Worm (Caenorhabditis elegans): ENCODE data around the gene F58E2.2.
A peak's percentile ranks its signal among the peaks of the same experiment; 100 is the strongest.

Gene F58E2.2

ce11 chrIV:3493310-3493709 is 23.5 kb downstream of the F58E2.2 start, which contains the start of gene srz-79:
TSS of gene srz-79 (plus strand) at chrIV:3493610.
- TF ChIP-seq unc-120 (tag; optimal IDR thresholded peaks at IDR 0.05; ENCODE audit: poor library complexity, severe bottlenecking) (no peak), mab-5 (tag; optimal IDR thresholded peaks at IDR 0.05) (no peak), ztf-11 (tag; optimal IDR thresholded peaks at IDR 0.05) (no peak), blmp-1 (tag; optimal IDR thresholded peaks at IDR 0.05) (no peak), tbx-8 (GFP tag; optimal IDR thresholded peaks at IDR 0.05) (no peak), mep-1 (tag; optimal IDR thresholded peaks at IDR 0.05) (no peak), snpc-4 (tag; optimal IDR thresholded peaks at IDR 0.05) (no peak), nhr-76 (tag; optimal IDR thresholded peaks at IDR 0.05) (no peak), hlh-1 (tag; optimal IDR thresholded peaks at IDR 0.05) (no peak)

DNA sequence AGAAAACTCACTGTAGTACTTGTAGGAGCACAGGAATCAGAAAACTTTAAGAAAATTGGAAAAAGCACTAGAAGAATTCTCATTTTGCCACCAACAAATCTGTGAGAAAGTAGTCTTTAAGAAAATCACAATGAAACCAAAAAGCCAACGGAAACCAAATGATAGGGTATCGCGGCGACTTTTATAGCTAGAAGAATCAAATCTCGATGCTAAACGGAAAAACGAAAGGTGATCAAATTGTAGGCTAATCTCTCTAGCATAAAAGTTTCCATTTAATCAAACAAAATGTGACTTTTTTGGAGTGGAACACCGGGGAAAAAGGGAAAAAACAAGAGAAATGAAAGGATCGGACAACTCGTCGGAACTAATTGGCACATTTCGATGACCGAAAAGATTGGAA is 26.5 kb downstream of the F58E2.2 start, which contains the start of gene C09G12.17:
TSS of gene C09G12.17 (minus strand) at position 101 of the 400 bp plus-strand sequence.
- TF ChIP-seq elt-1 (tag; optimal IDR thresholded peaks at IDR 0.05; ENCODE audit: borderline replicate concordance, insufficient read depth) (no peak), drap-1 (GFP tag; optimal IDR thresholded peaks at IDR 0.05) (no peak), blmp-1 (tag; optimal IDR thresholded peaks at IDR 0.05) (no peak), unc-62 (GFP tag; optimal IDR thresholded peaks at IDR 0.05) (no peak), nhr-28 (tag; optimal IDR thresholded peaks at IDR 0.05) (no peak), mep-1 (tag; optimal IDR thresholded peaks at IDR 0.05) (no peak), bed-3 (GFP tag; optimal IDR thresholded peaks at IDR 0.05) (no peak), cnd-1 (tag; optimal IDR thresholded peaks at IDR 0.05) (no peak), nhr-2 (tag; optimal IDR thresholded peaks at IDR 0.05) (no peak), unc-120 (tag; optimal IDR thresholded peaks at IDR 0.05; ENCODE audit: poor library complexity, severe bottlenecking) (no peak), elt-3 (tag; optimal IDR thresholded peaks at IDR 0.05) (no peak), pha-4 (tag; optimal IDR thresholded peaks at IDR 0.05) (no peak), mls-2 (tag; optimal IDR thresholded peaks at IDR 0.05) (no peak)

DNA sequence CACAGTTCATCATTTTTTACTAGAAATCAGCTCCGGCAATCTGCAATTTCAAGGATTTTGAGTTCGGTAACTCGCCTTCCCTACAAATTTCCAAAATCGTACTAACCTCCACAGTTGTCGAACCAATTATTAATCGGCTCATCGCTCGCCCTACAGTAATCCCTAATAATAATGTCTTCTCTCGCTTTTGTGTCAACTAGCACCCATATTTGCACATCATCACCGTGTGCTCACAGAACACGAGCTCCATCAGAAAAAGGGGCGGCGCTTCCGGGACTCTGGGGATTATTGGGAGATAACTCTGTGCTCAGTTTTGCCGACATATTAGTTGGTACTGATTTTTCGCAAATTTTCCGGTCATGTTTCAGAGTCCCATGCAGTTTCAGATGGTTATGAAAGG is 28.1 kb downstream of the F58E2.2 start, which contains the start of gene ceh-53:
TSS of gene ceh-53 (plus strand) at position 301 of the 400 bp plus-strand sequence.
- TF ChIP-seq elt-3 (tag; optimal IDR thresholded peaks at IDR 0.05) (no peak), snpc-4 (tag; optimal IDR thresholded peaks at IDR 0.05) (no peak), ceh-39 (tag; optimal IDR thresholded peaks at IDR 0.05) (no peak), pha-4 (tag; optimal IDR thresholded peaks at IDR 0.05) (no peak), sem-2 (GFP tag; optimal IDR thresholded peaks at IDR 0.05) (no peak), drap-1 (GFP tag; optimal IDR thresholded peaks at IDR 0.05) (no peak), elt-1 (tag; optimal IDR thresholded peaks at IDR 0.05; ENCODE audit: borderline replicate concordance, insufficient read depth) (no peak), ceh-83 (GFP tag; optimal IDR thresholded peaks at IDR 0.05) (no peak), lin-32 (GFP tag; optimal IDR thresholded peaks at IDR 0.05) (no peak)

DNA sequence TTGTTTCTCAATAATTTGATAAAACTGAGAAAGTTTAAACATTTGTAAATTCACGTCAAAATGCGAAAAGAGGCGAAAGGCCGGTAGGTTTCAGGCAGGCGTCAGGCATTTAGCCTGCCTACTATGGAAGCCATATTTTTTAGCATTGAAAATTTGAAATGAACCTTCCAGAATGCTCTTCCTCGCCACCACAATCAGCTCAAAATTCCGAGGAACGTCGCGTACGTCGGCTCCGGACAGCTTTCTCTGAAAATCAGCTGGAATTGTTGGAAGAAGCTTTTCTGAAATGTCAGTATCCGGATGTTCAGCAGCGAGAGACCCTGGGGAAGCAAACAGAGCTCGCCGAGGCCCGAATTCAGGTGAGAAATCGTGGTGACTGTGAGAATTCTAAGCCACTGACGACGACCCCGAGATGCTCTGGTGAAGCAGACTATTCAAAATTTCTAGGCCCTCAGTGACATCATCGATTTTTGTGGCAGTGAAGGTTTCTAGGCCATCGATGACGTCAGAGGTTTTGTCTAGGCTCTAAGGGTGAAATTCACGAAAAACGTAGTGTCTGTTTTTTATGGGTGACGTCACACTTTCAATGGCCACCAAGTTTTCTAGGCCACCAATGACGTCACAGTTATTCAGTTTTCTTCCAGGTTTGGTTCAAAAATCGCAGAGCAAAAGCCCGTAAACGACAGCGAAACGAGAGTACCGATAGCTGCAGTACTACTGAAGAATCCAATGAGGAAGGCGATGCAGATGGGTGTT is 32.3 kb downstream of the F58E2.2 start:
- TF ChIP-seq unc-120 (tag; optimal IDR thresholded peaks at IDR 0.05; ENCODE audit: poor library complexity, severe bottlenecking) (no peak), zip-8 (tag; optimal IDR thresholded peaks at IDR 0.05) (peak; percentile 98)

DNA sequence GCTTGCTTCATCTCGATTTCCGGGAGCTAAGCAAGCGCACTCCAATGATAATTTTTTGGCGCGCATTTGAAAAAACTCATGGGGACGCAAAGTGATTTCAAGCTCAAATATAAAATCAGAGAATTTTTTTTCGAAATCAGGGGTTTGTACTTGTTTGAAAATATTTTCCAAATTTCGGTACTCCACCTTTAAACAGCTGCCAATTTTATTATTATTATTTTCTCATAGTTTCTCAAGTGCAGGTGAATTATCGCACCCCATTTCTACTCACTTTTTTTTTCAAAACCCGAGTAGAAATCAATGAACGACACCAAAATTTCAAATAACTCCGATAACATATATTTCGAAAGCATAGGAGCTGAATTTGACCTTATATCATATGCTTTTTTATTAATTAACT is 34.3 kb downstream of the F58E2.2 start, which contains the start of gene srz-83:
TSS of gene srz-83 (plus strand) at position 301 of the 400 bp plus-strand sequence.
- TF ChIP-seq snpc-4 (tag; optimal IDR thresholded peaks at IDR 0.05) = no peak
- no peak for TF ChIP-seq lin-13 (tag; optimal IDR thresholded peaks at IDR 0.05)
- no peak for TF ChIP-seq ceh-83 (GFP tag; optimal IDR thresholded peaks at IDR 0.05)
- TF ChIP-seq ztf-11 (tag; optimal IDR thresholded peaks at IDR 0.05) = no peak
- no peak for TF ChIP-seq ceh-39 (tag; optimal IDR thresholded peaks at IDR 0.05)
- no peak for TF ChIP-seq unc-120 (tag; optimal IDR thresholded peaks at IDR 0.05; ENCODE audit: poor library complexity, severe bottlenecking)
- TF ChIP-seq ham-2 (GFP tag; optimal IDR thresholded peaks at IDR 0.05) = no peak
- no peak for TF ChIP-seq unc-39 (tag; optimal IDR thresholded peaks at IDR 0.05)
- TF ChIP-seq cnd-1 (tag; optimal IDR thresholded peaks at IDR 0.05) = no peak
- no peak for TF ChIP-seq lin-32 (GFP tag; optimal IDR thresholded peaks at IDR 0.05)
- no peak for TF ChIP-seq sem-2 (GFP tag; optimal IDR thresholded peaks at IDR 0.05)
- no peak for TF ChIP-seq flh-1 (GFP tag; optimal IDR thresholded peaks at IDR 0.05)
- no peak for TF ChIP-seq ceh-43 (GFP tag; optimal IDR thresholded peaks at IDR 0.05)
- TF ChIP-seq nhr-76 (tag; optimal IDR thresholded peaks at IDR 0.05) = no peak
- no peak for TF ChIP-seq lsy-2 (tag; optimal IDR thresholded peaks at IDR 0.05)
- TF ChIP-seq drap-1 (GFP tag; optimal IDR thresholded peaks at IDR 0.05) = no peak
- no peak for TF ChIP-seq elt-1 (tag; optimal IDR thresholded peaks at IDR 0.05; ENCODE audit: borderline replicate concordance, insufficient read depth)
- no peak for TF ChIP-seq nhr-237 (tag; optimal IDR thresholded peaks at IDR 0.05)
- no peak for TF ChIP-seq bed-3 (GFP tag; optimal IDR thresholded peaks at IDR 0.05)

All from whole organism, mixed stage, embryonic.